Worm (Caenorhabditis elegans): ENCODE data around the gene T20B5.2.

T20B5.2 gene

DNA sequence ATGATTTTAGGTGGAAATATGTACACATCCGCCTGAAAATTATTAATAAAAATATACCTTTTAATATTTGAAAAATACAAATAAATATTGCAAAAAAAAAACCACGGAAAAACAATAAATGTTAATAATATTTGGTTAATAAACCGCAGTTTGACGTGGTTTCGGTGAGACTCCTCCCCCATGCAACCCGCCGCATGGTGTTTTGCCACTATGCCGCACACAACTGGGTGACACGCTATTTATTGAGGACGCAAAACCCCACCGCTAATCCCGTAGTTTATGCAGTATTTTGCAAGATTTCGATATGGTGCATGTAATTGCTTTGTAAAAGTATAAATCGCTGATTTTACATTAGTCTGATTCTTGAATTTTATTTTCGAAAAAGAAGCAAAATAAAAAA is 34.4 kb upstream of the T20B5.2 start, which contains the start of gene gly-13:
Gene gly-13 (minus strand): TSS at position 32 of the 400 bp plus-strand sequence.
- TF ChIP-seq C16A3.4 (tag; optimal IDR thresholded peaks at IDR 0.05), result peak; percentile 34
- TF ChIP-seq xbp-1 (tag; optimal IDR thresholded peaks at IDR 0.05), result peak; percentile 33
- no peak for TF ChIP-seq ztf-4 (tag; optimal IDR thresholded peaks at IDR 0.05)
- peak in 1 of 3 experiments; percentile 10 for TF ChIP-seq dpl-1 (GFP tag; optimal IDR thresholded peaks at IDR 0.05)
- TF ChIP-seq mdl-1 (tag; optimal IDR thresholded peaks at IDR 0.05), result peak in 1 of 2 experiments; percentile 49
- peak; percentile 27 for TF ChIP-seq nhr-20 (tag; optimal IDR thresholded peaks at IDR 0.05)
- peak; percentile 60 for TF ChIP-seq unc-130 (tag; optimal IDR thresholded peaks at IDR 0.05)
- TF ChIP-seq lsy-2 (tag; optimal IDR thresholded peaks at IDR 0.05), result peak in 1 of 2 experiments; percentile 30
- peak; percentile 34 for TF ChIP-seq dsc-1 (tag; optimal IDR thresholded peaks at IDR 0.05)
- TF ChIP-seq isw-1 (GFP tag; IDR thresholded peaks at IDR 0.05), result no peak
- no peak for TF ChIP-seq zag-1 (tag; optimal IDR thresholded peaks at IDR 0.05)
- peak; percentile 48 for TF ChIP-seq nhr-85 (tag)
- TF ChIP-seq swsn-7 (tag; optimal IDR thresholded peaks at IDR 0.05), result peak; percentile 33
- peak; percentile 31 for TF ChIP-seq lin-14 (GFP tag; optimal IDR thresholded peaks at IDR 0.05)
- peak; percentile 51 for TF ChIP-seq snu-23 (GFP tag; optimal IDR thresholded peaks at IDR 0.05)
- peak; percentile 17 for TF ChIP-seq tbx-2 (tag; optimal IDR thresholded peaks at IDR 0.05)
- TF ChIP-seq blmp-1 (tag; optimal IDR thresholded peaks at IDR 0.05), result peak; percentile 26
- peak; percentile 49 for TF ChIP-seq nhr-90 (tag; optimal IDR thresholded peaks at IDR 0.05; ENCODE audit: poor library complexity)
- peak in 1 of 6 experiments; percentile 52 for TF ChIP-seq elt-3 (tag; optimal IDR thresholded peaks at IDR 0.05)
- peak; percentile 9 for TF ChIP-seq skn-1 (tag; optimal IDR thresholded peaks at IDR 0.05)
- no peak for TF ChIP-seq efl-1 (optimal IDR thresholded peaks at IDR 0.05)
- TF ChIP-seq efl-1 (GFP tag; optimal IDR thresholded peaks at IDR 0.05 in 1 of 2), result peak in 1 of 2 experiments; percentile 57
- TF ChIP-seq rnt-1 (tag; optimal IDR thresholded peaks at IDR 0.05), result peak; percentile 60
- TF ChIP-seq lin-35 (GFP tag; optimal IDR thresholded peaks at IDR 0.05), result peak in 1 of 2 experiments; percentile 33
- no peak for TF ChIP-seq lin-13 (GFP tag; optimal IDR thresholded peaks at IDR 0.05)
- no peak for TF ChIP-seq hlh-4 (tag; optimal IDR thresholded peaks at IDR 0.05)
- no peak for TF ChIP-seq sptf-1 (tag; optimal IDR thresholded peaks at IDR 0.05)
- TF ChIP-seq irx-1 (tag; optimal IDR thresholded peaks at IDR 0.05), result peak; percentile 5
- TF ChIP-seq nhr-47 (tag; optimal IDR thresholded peaks at IDR 0.05), result peak; percentile 32
- no peak for TF ChIP-seq ceh-82 (tag; optimal IDR thresholded peaks at IDR 0.05)
- peak; percentile 49 for TF ChIP-seq nhr-71 (tag; optimal IDR thresholded peaks at IDR 0.05)

DNA sequence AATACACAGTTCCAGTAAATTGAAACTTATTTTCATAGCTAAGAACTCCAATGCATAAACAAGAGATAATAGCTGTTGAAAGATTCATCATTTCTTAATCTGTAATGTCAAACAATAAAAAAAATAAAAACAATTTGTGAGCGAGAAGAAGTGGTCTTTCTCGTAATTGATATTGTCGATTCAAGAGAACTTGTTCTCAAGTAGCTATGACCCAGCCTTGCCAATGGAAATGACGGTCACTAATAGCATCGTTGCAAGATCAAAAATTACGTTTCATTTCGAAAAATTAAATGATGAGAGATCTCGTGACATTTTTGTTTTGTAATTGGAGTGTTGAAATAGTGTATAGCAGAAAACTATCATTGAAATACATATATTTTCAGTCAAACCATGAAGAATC is 33.1 kb upstream of the T20B5.2 start, which contains the start of gene B0416.7:
Gene B0416.7 (minus strand): TSS at position 101 of the 400 bp plus-strand sequence.
- TF ChIP-seq lin-14 (GFP tag; optimal IDR thresholded peaks at IDR 0.05) (peak; percentile 5), ceh-90 (tag; optimal IDR thresholded peaks at IDR 0.05) (no peak), nhr-85 (tag) (peak; percentile 77), efl-1 (optimal IDR thresholded peaks at IDR 0.05) (no peak), efl-1 (GFP tag; optimal IDR thresholded peaks at IDR 0.05 in 1 of 2) (peak in 1 of 2 experiments; percentile 36)

DNA sequence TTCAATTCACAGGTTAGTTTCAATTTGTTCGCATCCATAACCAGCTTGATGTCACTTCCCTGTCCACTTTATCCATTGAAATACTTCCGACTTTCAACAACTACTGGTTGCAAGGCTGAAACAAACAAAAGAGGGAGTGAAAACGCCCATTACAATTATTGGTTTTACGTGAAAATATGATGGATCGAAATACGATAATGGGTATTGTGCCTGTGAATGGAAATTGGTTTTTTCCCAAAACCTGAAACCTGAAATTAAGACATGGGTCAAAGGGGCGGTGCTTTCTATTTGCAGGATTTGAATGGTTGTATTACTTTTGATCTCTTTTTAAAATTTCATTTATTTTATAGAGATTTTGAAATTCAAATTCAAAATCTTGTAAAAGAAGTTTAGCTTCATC is 32.1 kb upstream of the T20B5.2 start, which contains the start of gene B0416.2:
Gene B0416.2 (plus strand): TSS at position 301 of the 400 bp plus-strand sequence.
- TF ChIP-seq nhr-19 (GFP tag; conservative IDR thresholded peaks at IDR 0.05) (no peak), F16B12.6 (tag; optimal IDR thresholded peaks at IDR 0.05) (no peak), ceh-63 (GFP tag; optimal IDR thresholded peaks at IDR 0.05) (no peak), C04F5.9 (tag; optimal IDR thresholded peaks at IDR 0.05) (no peak), lin-35 (GFP tag; optimal IDR thresholded peaks at IDR 0.05) (no peak), blmp-1 (tag; optimal IDR thresholded peaks at IDR 0.05) (no peak), irx-1 (tag; optimal IDR thresholded peaks at IDR 0.05) (no peak), fkh-4 (tag; optimal IDR thresholded peaks at IDR 0.05; ENCODE audit: borderline replicate concordance) (no peak), elt-2 (tag; optimal IDR thresholded peaks at IDR 0.05) (no peak), dpl-1 (GFP tag; optimal IDR thresholded peaks at IDR 0.05) (no peak), nhr-77 (tag; optimal IDR thresholded peaks at IDR 0.05) (no peak)

All from whole organism, L1 larva.